Worm (Caenorhabditis elegans) whole organism, L1 larva: ENCODE measurements around the gene mmad-1.

ENCODE experiments used
- alr-1 ChIP-seq: fragments of 200-800 bp; sonication (Bioruptor generic); optimal IDR thresholded peaks from 2 replicates; lab custom pipeline; 2018; ENCODE audit warnings: borderline replicate concordance, mild to moderate bottlenecking, missing genetic modification characterization, missing compliant biosample characterization
- elt-3 ChIP-seq, 6 experiments: fragments of 150-350 bp in 1 of 6; sonication (generic microtip); optimal IDR thresholded peaks; 2 replicates each; lab custom pipeline; 2017 to 2018; ENCODE audit warnings: missing biosample characterization in 6 of 6, missing genetic modification characterization in 6 of 6, inconsistent platforms in 1 of 6
- fkh-10 ChIP-seq: sonication (generic microtip); optimal IDR thresholded peaks from 2 replicates; lab custom pipeline; 2017; ENCODE audit warnings: missing biosample characterization, missing genetic modification reagents, missing genetic modification characterization
- lin-39 ChIP-seq: fragments of 150-350 bp; optimal IDR thresholded peaks from 2 replicates; lab custom pipeline; 2014; ENCODE audit warnings: missing biosample characterization, missing genetic modification reagents, missing genetic modification characterization
- mep-1 ChIP-seq: fragments of 150-350 bp; optimal IDR thresholded peaks from 2 replicates; lab custom pipeline; 2014; ENCODE audit warnings: missing biosample characterization, missing genetic modification characterization
- nhr-28 ChIP-seq: fragments of 150-350 bp; optimal IDR thresholded peaks from 2 replicates; lab custom pipeline; 2014; ENCODE audit warnings: missing biosample characterization, missing genetic modification characterization
- nhr-77 ChIP-seq: fragments of 150-350 bp; optimal IDR thresholded peaks from 2 replicates; lab custom pipeline; 2014; ENCODE audit warnings: missing biosample characterization, missing genetic modification characterization
- skn-1 ChIP-seq: fragments of 150-350 bp; optimal IDR thresholded peaks from 2 replicates; lab custom pipeline; 2014; ENCODE audit warnings: missing biosample characterization, missing genetic modification characterization
- sox-4 ChIP-seq: sonication (generic microtip); optimal IDR thresholded peaks from 2 replicates; lab custom pipeline; 2016; ENCODE audit warnings: missing genetic modification characterization, missing compliant biosample characterization
- tlp-1 ChIP-seq: fragments of 150-350 bp; optimal IDR thresholded peaks from 2 replicates; lab custom pipeline; 2014; ENCODE audit warnings: missing biosample characterization, missing genetic modification characterization
- unc-62 ChIP-seq: fragments of 150-350 bp; optimal IDR thresholded peaks from 2 replicates; lab custom pipeline; 2014; ENCODE audit warnings: missing biosample characterization, missing genetic modification reagents, missing genetic modification characterization
- ztf-11 ChIP-seq, 2 experiments: sonication (generic microtip); optimal IDR thresholded peaks; 2 replicates each; lab custom pipeline; 2016 to 2017; ENCODE audit warnings: missing genetic modification characterization in 2 of 2, missing biosample characterization in 1 of 2, missing compliant biosample characterization in 1 of 2
- ztf-4 ChIP-seq: fragments of 150-350 bp; optimal IDR thresholded peaks from 2 replicates; lab custom pipeline; 2014; ENCODE audit warnings: missing biosample characterization, missing genetic modification characterization

DNA sequence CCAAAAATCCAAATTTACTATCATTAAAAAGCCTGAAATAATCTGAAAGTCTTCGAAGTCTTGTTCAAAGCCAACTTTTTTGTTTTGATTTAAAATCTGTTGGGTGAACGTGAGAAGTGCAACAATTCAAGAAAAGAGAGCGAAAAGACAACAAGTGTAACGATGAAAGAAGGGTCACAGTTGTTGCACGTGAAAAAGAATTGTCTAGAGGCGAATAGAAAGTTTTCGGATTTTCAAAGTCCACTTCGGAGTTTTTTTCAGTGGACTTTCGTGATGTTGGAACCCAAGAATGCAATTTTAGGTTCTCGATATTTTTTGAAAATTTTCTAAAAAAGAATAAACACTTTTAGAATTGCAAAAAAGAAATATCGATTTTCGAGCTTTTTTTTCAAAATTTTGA is 1.2 kb upstream of the mmad-1 start:
- TF ChIP-seq nhr-28 (tag; lab: Kevin White, UChicago) (no peak), ztf-4 (no peak), alr-1 (tag; lab: Kevin White, UChicago) (no peak), elt-3 (tag; optimal IDR thresholded peaks at IDR 0.05; lab: Kevin White, UChicago) (no peak), sox-4 (tag; lab: Kevin White, UChicago) (no peak), unc-62 (no peak), fkh-10 (no peak), ztf-11 (tag; optimal IDR thresholded peaks at IDR 0.05; lab: Kevin White, UChicago) (no peak), skn-1 (no peak), lin-39 (tag; lab: Kevin White, UChicago) (no peak), tlp-1 (tag; lab: Kevin White, UChicago) (no peak), nhr-77 (tag; lab: Kevin White, UChicago) (no peak), mep-1 (tag; lab: Kevin White, UChicago) (no peak)
